Worm (Caenorhabditis elegans): ENCODE results near the gene rbc-1.

DNA sequence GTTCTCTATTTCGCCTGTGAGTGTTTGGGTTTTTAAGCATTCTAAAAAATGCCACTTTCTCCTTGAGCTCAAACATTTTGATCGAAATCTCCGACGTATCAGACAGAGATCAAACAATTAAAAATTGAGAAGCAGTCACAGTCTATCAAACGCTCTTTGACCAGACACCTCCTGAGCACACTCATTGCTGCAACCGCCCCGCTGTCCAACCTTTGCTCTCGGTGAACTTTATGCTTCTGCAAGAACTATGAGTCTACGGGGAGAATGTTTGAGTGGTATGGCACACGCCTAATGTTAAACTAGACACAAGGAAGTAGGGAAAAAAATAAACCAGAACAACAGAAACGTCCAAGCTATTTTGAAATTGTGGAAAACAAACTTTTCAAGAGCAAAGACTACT, 45.9 kb upstream of the rbc-1 start:
- TF ChIP-seq klf-2 (GFP tag; conservative IDR thresholded peaks at IDR 0.05): no peak
- TF ChIP-seq med-1 (GFP tag; optimal IDR thresholded peaks at IDR 0.05; ENCODE audit: insufficient read depth): no peak
- TF ChIP-seq cog-1 (tag; optimal IDR thresholded peaks at IDR 0.05): no peak
- no peak for TF ChIP-seq ztf-29 (GFP tag; IDR thresholded peaks at IDR 0.05)

All from whole organism, midembryonic.